Worm (Caenorhabditis elegans) whole organism, L4/young adult: ENCODE measurements around the gene C13B4.1.

Source experiments
- dao-5 ChIP-seq: sonication (generic microtip); optimal IDR thresholded peaks from 2 replicates; lab custom pipeline; 2016; ENCODE audit warnings: missing genotype, missing genetic modification characterization, moderate library complexity, missing compliant biosample characterization
- him-1 ChIP-seq: sonication (generic microtip); optimal IDR thresholded peaks from 2 replicates; lab custom pipeline; 2016; ENCODE audit warnings: missing genotype, missing genetic modification reagents, missing genetic modification characterization, missing compliant biosample characterization

ce11 chrII:14510162-14510561 lies 30.7 kb upstream of the C13B4.1 start:
- no peak for TF ChIP-seq dao-5 (tag; lab: Kevin White, UChicago)
- no peak for TF ChIP-seq him-1 (tag; lab: Kevin White, UChicago)
